Worm (Caenorhabditis elegans): ENCODE measurements around the gene C09H5.7.

- TF ChIP-seq bed-3 (GFP tag; optimal IDR thresholded peaks at IDR 0.05) (no peak), nhr-76 (tag; optimal IDR thresholded peaks at IDR 0.05) (no peak), sptf-1 (tag; optimal IDR thresholded peaks at IDR 0.05) (no peak), pha-4 (tag; optimal IDR thresholded peaks at IDR 0.05) (no peak), lsy-2 (tag; optimal IDR thresholded peaks at IDR 0.05) (no peak), mab-5 (tag; optimal IDR thresholded peaks at IDR 0.05) (no peak), nhr-12 (tag; optimal IDR thresholded peaks at IDR 0.05) (no peak), unc-39 (tag; optimal IDR thresholded peaks at IDR 0.05) (no peak), cnd-1 (tag; optimal IDR thresholded peaks at IDR 0.05) (no peak)
Measured at ce11 chrV:8055170-8055569, 29.9 kb downstream of the C09H5.7 start.

Data from whole organism, mixed stage, embryonic.